Worm (Caenorhabditis elegans): ENCODE measurements around the gene idpp-1.

ce11 chrIII:772675-773074 is 32.2 kb downstream of the idpp-1 start:
- TF ChIP-seq skn-1 (tag; optimal IDR thresholded peaks at IDR 0.05) = no peak
- TF ChIP-seq ama-1 (optimal IDR thresholded peaks at IDR 0.05) = no peak
- TF ChIP-seq dmd-9 (GFP tag; IDR thresholded peaks at IDR 0.05) = no peak
- TF ChIP-seq hlh-11 (tag; optimal IDR thresholded peaks at IDR 0.05) = no peak
- no peak for TF ChIP-seq fos-1 (tag; optimal IDR thresholded peaks at IDR 0.05)
- TF ChIP-seq lin-15B (tag; optimal IDR thresholded peaks at IDR 0.05) = no peak
